Fruit fly (Drosophila melanogaster): ENCODE results near the gene nub.

- TF ChIP-seq nerfin-2 (GFP tag; IDR thresholded peaks at IDR 0.05; ENCODE audit: partially characterized antibody): no peak
- TF ChIP-seq CG12299 (tag; optimal IDR thresholded peaks at IDR 0.05): no peak
- TF ChIP-seq scrt (GFP tag; optimal IDR thresholded peaks at IDR 0.05): no peak
- TF ChIP-seq lbe (GFP tag; optimal IDR thresholded peaks at IDR 0.05): no peak
These were observed 48.1 kb upstream of the nub start for dm6 chr2L:12539334-12539733.
